Worm (Caenorhabditis elegans) whole organism, midembryonic: ENCODE results near the gene sre-13.

Source experiments
- T22C8.4 ChIP-seq: fragments of 200-800 bp; sonication (Bioruptor generic); IDR thresholded peaks from 2 replicates; pipeline ENCODE4 v1.3.6; 2022; ENCODE audit warnings: missing genetic modification characterization, missing compliant biosample characterization
- cog-1 ChIP-seq: sonication (generic microtip); optimal IDR thresholded peaks from 2 replicates; lab custom pipeline; 2016; ENCODE audit warnings: missing genetic modification characterization, missing compliant biosample characterization
- flt-1 ChIP-seq: fragments of 200-800 bp; sonication (Bioruptor generic); IDR thresholded peaks from 2 replicates; pipeline ENCODE4 v1.3.6; 2022; ENCODE audit warnings: missing genetic modification characterization, missing compliant biosample characterization
- klf-2 ChIP-seq: fragments of 200-800 bp; sonication (Bioruptor generic); conservative IDR thresholded peaks from 2 replicates; pipeline ENCODE4 v1.3.6; 2022; ENCODE audit warnings: missing genetic modification reagents, missing genetic modification characterization, missing compliant biosample characterization
- med-1 ChIP-seq: sonication (generic microtip); optimal IDR thresholded peaks from 2 replicates; lab custom pipeline; 2017; ENCODE audit warnings: missing genetic modification characterization, mild to moderate bottlenecking, missing compliant biosample characterization, antibody characterized with exemption, missing genetic modification reagents; ENCODE audit not compliant: insufficient read depth
- ref-1 ChIP-seq: fragments of 200-800 bp; sonication (Bioruptor generic); conservative IDR thresholded peaks from 2 replicates; pipeline ENCODE4 v1.3.6; 2022; ENCODE audit warnings: missing genetic modification reagents, missing genetic modification characterization, missing compliant biosample characterization
- tab-1 ChIP-seq: fragments of 200-800 bp; sonication (Bioruptor generic); IDR thresholded peaks from 2 replicates; pipeline ENCODE4 v1.3.6; 2022; ENCODE audit warnings: missing genetic modification characterization, missing compliant biosample characterization
- ztf-23 ChIP-seq: fragments of 200-800 bp; sonication (Bioruptor generic); IDR thresholded peaks from 2 replicates; pipeline ENCODE4 v1.3.6; 2022; ENCODE audit warnings: missing genetic modification reagents, missing genetic modification characterization, missing compliant biosample characterization
- ztf-29 ChIP-seq: fragments of 200-800 bp; sonication (Bioruptor generic); IDR thresholded peaks from 2 replicates; pipeline ENCODE4 v1.3.6; 2022; ENCODE audit warnings: missing genetic modification reagents, missing genetic modification characterization, missing compliant biosample characterization

Gene sre-13

DNA sequence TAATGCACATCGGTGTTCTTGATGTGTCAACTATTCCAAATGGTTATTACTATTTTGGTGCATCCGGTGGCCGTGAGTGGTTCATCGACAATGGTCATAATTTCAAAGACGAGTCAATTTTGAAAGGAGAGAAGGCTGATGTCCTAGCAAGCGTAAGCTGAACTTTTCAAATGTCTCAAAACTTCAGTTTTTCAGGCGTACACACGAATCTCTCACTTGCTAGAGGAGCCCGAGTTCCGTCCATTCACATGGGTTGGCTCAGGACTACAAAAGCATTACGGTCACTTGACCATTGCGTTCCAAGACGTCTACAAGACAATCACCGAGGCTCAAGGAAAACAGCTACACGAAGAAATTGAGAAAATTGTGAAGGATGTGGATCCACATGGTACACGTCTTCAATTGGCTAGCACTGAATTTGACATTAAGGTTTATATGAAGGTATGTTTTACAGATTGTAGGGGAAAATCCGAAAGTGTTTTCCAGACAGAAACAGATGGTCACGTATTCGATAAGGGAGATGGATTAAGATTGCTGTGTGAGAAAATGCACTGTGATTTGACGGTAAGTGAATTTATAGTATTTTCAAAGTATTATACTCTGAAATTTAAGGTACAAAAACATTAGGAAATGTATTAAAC lies 27.2 kb downstream of the sre-13 start:
- TF ChIP-seq flt-1 (GFP tag; lab: Robert Waterston, UW) = no peak
- no peak for TF ChIP-seq tab-1 (GFP tag; lab: Robert Waterston, UW)
- no peak for TF ChIP-seq med-1 (GFP tag; lab: Kevin White, UChicago)
- no peak for TF ChIP-seq cog-1 (tag; lab: Kevin White, UChicago)
- TF ChIP-seq ref-1 (GFP tag; lab: Robert Waterston, UW) = no peak
- no peak for TF ChIP-seq T22C8.4 (GFP tag; lab: Robert Waterston, UW)
- no peak for TF ChIP-seq klf-2 (GFP tag; lab: Robert Waterston, UW)
- TF ChIP-seq ztf-29 (GFP tag; lab: Robert Waterston, UW) = no peak
- no peak for TF ChIP-seq ztf-23 (GFP tag; lab: Robert Waterston, UW)

DNA sequence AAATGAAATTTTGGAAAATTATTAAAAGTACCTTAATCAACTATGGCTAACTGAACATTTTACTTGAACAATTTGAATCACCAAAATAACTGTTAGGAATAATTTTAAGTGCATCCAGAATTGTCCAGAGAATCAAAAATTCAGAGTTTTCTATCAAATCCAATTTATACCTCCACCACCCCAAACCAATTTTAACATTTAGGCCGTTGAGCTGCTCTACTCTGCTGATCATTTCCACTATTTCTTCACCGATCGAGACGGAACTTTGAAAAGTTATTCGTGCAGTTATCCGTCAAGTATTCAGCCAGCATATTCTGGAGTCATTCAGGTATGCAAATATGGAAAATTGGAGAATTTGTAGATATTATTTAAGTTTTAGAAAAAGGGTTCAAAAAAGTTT lies 28.1 kb downstream of the sre-13 start:
- no peak for TF ChIP-seq flt-1 (GFP tag; lab: Robert Waterston, UW)
- TF ChIP-seq tab-1 (GFP tag; lab: Robert Waterston, UW) = no peak
- no peak for TF ChIP-seq ztf-23 (GFP tag; lab: Robert Waterston, UW)
- no peak for TF ChIP-seq klf-2 (GFP tag; lab: Robert Waterston, UW)
- no peak for TF ChIP-seq ref-1 (GFP tag; lab: Robert Waterston, UW)
- TF ChIP-seq T22C8.4 (GFP tag; lab: Robert Waterston, UW) = no peak
- no peak for TF ChIP-seq cog-1 (tag; lab: Kevin White, UChicago)
- no peak for TF ChIP-seq med-1 (GFP tag; lab: Kevin White, UChicago)
- TF ChIP-seq ztf-29 (GFP tag; lab: Robert Waterston, UW) = no peak

DNA sequence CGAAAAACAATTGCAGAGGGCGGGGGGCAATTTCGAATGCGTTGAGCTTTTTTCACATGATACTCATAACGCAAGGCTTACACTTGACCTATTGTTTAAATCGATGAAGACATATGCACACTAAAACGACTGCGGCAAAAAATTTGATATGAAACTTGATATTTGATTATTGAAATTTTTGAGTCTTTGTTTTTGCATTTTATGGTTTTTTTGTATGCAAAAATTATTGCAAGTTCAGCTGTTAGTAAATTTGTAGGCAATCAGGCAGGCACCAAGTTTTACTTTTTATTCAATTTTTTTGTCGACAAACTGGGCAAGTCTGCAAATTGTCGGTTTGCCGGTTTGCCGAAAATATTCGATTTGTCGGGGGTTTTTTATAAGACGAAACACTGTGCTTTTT lies 30.5 kb downstream of the sre-13 start, which contains the start of gene arl-3:
Gene arl-3 (plus strand): TSS at position 301 of the 400 bp plus-strand sequence.
- TF ChIP-seq klf-2 (GFP tag; lab: Robert Waterston, UW) = no peak
- no peak for TF ChIP-seq ztf-29 (GFP tag; lab: Robert Waterston, UW)
- TF ChIP-seq T22C8.4 (GFP tag; lab: Robert Waterston, UW) = no peak
- no peak for TF ChIP-seq ref-1 (GFP tag; lab: Robert Waterston, UW)
- no peak for TF ChIP-seq flt-1 (GFP tag; lab: Robert Waterston, UW)
- TF ChIP-seq tab-1 (GFP tag; lab: Robert Waterston, UW) = no peak
- no peak for TF ChIP-seq cog-1 (tag; lab: Kevin White, UChicago)
- TF ChIP-seq med-1 (GFP tag; lab: Kevin White, UChicago) = no peak
- no peak for TF ChIP-seq ztf-23 (GFP tag; lab: Robert Waterston, UW)

DNA sequence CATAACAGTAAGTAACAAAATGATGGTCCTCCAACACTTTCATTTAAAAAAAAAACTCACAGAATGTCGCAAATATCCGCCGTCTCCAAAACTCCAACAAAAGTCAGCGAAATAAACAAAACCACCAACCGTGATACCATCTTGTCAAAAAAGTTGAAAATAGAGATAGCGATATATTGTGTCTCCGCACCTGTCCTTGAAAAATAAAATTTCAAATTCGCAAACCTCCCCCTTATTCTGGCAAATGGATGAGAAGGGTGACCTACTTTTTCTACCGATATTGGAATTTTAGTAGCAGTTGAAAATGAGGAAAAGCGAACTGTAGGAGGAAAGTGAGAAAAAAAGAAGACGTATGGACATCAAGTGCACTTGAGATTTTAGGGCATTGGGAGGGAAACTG lies 31.2 kb downstream of the sre-13 start, which contains the start of gene F19H8.2:
Gene F19H8.2 (minus strand): TSS at position 391 of the 400 bp plus-strand sequence.
- TF ChIP-seq cog-1 (tag; lab: Kevin White, UChicago) = no peak

DNA sequence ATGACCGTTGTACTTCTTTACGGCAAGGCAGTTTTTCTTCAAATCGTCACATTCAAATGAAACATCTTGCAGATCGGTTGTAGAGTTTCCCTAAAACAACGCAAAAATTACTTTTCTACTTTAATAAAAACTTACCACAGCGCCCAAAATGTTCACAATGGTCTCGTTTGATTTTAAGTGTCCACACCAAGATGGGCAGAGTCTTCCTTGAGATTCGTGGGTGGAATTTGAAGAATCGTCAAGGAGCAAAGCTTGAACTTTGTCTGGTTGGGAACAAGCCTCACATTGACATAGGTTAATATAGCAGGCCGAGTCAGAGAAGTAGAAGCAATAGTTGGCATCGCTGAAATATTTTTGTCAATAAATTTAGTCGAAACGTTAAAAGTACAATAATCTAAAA lies 31.6 kb downstream of the sre-13 start:
- TF ChIP-seq cog-1 (tag; lab: Kevin White, UChicago) (no peak), tab-1 (GFP tag; lab: Robert Waterston, UW) (no peak), T22C8.4 (GFP tag; lab: Robert Waterston, UW) (no peak), ref-1 (GFP tag; lab: Robert Waterston, UW) (no peak), flt-1 (GFP tag; lab: Robert Waterston, UW) (no peak), med-1 (GFP tag; lab: Kevin White, UChicago) (no peak), ztf-23 (GFP tag; lab: Robert Waterston, UW) (no peak), ztf-29 (GFP tag; lab: Robert Waterston, UW) (no peak), klf-2 (GFP tag; lab: Robert Waterston, UW) (no peak)

DNA sequence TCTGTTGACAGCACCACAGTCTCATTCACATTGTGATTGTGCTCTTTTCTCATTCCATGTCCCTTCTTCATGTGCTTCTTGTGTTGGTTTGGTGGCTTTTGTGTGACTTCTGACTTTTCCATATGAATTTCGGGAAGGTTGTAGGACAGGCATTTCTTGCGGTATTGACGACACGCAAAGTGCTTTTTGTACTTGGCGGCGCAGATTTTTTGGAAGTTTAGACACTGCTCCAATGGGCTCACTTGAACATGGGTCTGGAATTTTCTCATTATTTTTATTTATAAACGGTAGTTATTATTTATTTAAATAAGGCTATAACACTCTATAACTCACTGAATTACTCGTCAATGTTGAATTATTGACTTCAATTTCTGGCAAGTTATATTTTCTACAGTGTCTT lies 32.4 kb downstream of the sre-13 start:
- TF ChIP-seq med-1 (GFP tag; lab: Kevin White, UChicago) = no peak
- TF ChIP-seq ztf-23 (GFP tag; lab: Robert Waterston, UW) = no peak
- no peak for TF ChIP-seq tab-1 (GFP tag; lab: Robert Waterston, UW)
- TF ChIP-seq cog-1 (tag; lab: Kevin White, UChicago) = no peak

DNA sequence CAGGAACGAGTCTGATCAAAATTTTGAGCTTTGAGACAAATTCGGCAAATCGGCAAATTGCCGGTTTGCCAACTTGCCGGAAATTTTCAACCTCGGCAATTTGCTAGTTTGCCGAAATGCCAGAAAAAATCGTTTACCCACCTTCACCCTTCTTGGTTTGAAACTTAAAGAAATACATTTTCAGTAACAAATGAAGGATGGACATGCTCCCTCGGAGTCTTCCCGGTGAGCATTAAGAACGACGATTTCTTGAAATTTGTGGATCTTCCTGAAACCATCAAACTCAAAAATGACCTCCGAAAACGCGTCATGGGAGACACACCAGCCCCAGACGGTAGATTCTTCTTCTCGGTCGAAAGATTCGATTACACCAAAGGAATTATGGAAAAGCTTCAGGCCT lies 33.9 kb downstream of the sre-13 start:
- TF ChIP-seq klf-2 (GFP tag; lab: Robert Waterston, UW) (no peak), T22C8.4 (GFP tag; lab: Robert Waterston, UW) (no peak), ztf-23 (GFP tag; lab: Robert Waterston, UW) (no peak), cog-1 (tag; lab: Kevin White, UChicago) (no peak), ref-1 (GFP tag; lab: Robert Waterston, UW) (no peak), ztf-29 (GFP tag; lab: Robert Waterston, UW) (no peak), tab-1 (GFP tag; lab: Robert Waterston, UW) (no peak), med-1 (GFP tag; lab: Kevin White, UChicago) (no peak), flt-1 (GFP tag; lab: Robert Waterston, UW) (no peak)

DNA sequence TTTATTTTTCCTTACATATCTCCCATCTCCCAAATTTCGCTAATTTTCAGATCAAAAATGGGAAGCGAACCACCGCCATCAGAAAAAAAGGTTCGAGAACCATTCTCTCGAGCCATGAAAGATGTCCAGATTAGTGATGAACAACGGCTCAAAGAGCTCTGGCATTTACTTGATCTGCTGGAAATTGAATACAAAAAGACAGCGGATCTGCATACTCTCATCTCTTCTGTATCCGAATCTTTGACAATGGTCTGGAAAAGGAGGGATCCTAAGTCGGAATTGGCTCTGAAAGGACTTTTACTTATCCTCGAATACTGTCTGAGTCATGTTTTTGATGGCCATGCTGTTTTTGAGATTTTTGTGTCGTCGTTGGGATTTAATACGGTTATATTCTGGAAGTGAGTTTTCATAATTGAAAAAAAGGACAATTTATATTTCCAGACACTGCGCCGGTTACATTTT lies 35.8 kb downstream of the sre-13 start, which contains the start of gene tps-2:
Gene tps-2 (plus strand): TSS at position 51 of the 462 bp plus-strand sequence.
- TF ChIP-seq cog-1 (tag; lab: Kevin White, UChicago) = no peak
- no peak for TF ChIP-seq ref-1 (GFP tag; lab: Robert Waterston, UW)
- TF ChIP-seq T22C8.4 (GFP tag; lab: Robert Waterston, UW) = no peak
- TF ChIP-seq klf-2 (GFP tag; lab: Robert Waterston, UW) = no peak
- no peak for TF ChIP-seq tab-1 (GFP tag; lab: Robert Waterston, UW)
- TF ChIP-seq flt-1 (GFP tag; lab: Robert Waterston, UW) = no peak
- TF ChIP-seq ztf-23 (GFP tag; lab: Robert Waterston, UW) = no peak
- no peak for TF ChIP-seq med-1 (GFP tag; lab: Kevin White, UChicago)
- TF ChIP-seq ztf-29 (GFP tag; lab: Robert Waterston, UW) = no peak
